Worm (Caenorhabditis elegans) whole organism, young adult: ENCODE results near the gene him-3.

Experiments
- ceh-58 ChIP-seq: fragments of 200-800 bp; sonication (Bioruptor generic); IDR thresholded peaks from 2 replicates; pipeline ENCODE4 v1.3.6; 2022; ENCODE audit warnings: missing genetic modification characterization, missing compliant biosample characterization
- nhr-80 ChIP-seq: sonication (generic microtip); optimal IDR thresholded peaks from 2 replicates; lab custom pipeline; 2016; ENCODE audit warnings: missing genetic modification characterization, missing compliant biosample characterization

him-3 gene

ce11 chrIV:7025835-7026234 lies 48.5 kb downstream of the him-3 start:
- TF ChIP-seq ceh-58 (GFP tag; lab: Robert Waterston, UW) (no peak), nhr-80 (tag; lab: Kevin White, UChicago) (peak; percentile 79)
